Worm (Caenorhabditis elegans): Measurements from ENCODE around the gene srd-41.
"Not testable (repeated sequence)": the region's sequence is repeated elsewhere in the genome, so short reads cannot be mapped to it uniquely, and the experiment has no call there.

DNA sequence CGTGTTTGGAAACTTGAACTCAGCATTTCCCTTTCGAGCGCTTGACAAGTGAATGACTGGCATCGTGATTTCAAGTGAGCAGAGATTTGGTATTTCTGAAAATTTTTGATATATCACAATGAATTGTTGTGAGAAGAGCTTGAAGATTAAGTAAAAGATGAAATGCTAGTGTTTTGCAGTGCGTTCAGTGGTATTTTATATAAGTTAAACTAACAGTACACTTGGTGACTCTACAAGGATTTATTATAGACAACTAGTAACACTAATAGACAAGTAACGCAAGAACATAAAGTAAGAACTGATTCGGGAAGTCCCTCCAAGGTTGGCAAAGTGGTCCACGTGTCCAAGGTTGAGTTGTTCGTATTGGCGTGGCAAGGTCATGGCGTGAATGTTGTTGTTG, 23.8 kb upstream of the srd-41 start, which contains the start of gene dot-1.3:
- TF ChIP-seq sptf-1 (tag; optimal IDR thresholded peaks at IDR 0.05); ceh-43 (GFP tag; optimal IDR thresholded peaks at IDR 0.05); mep-1 (tag; optimal IDR thresholded peaks at IDR 0.05): not testable (repeated sequence)
